Worm (Caenorhabditis elegans) whole organism, L3 larva: ENCODE measurements around the gene srgp-1.

Source experiments
- R02D3.7 ChIP-seq: fragments of 150-350 bp; optimal IDR thresholded peaks from 2 replicates; lab custom pipeline; 2014; ENCODE audit warnings: missing biosample characterization, missing genetic modification characterization
- ZK546.5 ChIP-seq: sonication (generic microtip); optimal IDR thresholded peaks from 2 replicates; lab custom pipeline; 2017; ENCODE audit warnings: missing biosample characterization, missing genetic modification characterization
- aly-2 ChIP-seq: fragments of 150-350 bp; optimal IDR thresholded peaks from 2 replicates; lab custom pipeline; 2014; ENCODE audit warnings: missing biosample characterization, missing genetic modification characterization
- ama-1 ChIP-seq: fragments of 150-350 bp; optimal IDR thresholded peaks from 2 replicates; lab custom pipeline; 2018
- ceh-16 ChIP-seq: sonication (generic microtip); optimal IDR thresholded peaks from 2 replicates; lab custom pipeline; 2017; ENCODE audit warnings: missing biosample characterization, missing genetic modification characterization
- ceh-28 ChIP-seq: fragments of 150-350 bp; optimal IDR thresholded peaks from 2 replicates; lab custom pipeline; 2014; ENCODE audit warnings: missing biosample characterization, missing genetic modification reagents, missing genetic modification characterization
- ceh-82 ChIP-seq: fragments of 150-350 bp; optimal IDR thresholded peaks from 2 replicates; lab custom pipeline; 2014; ENCODE audit warnings: missing biosample characterization, missing genetic modification characterization
- ceh-9 ChIP-seq: sonication (generic microtip); optimal IDR thresholded peaks from 2 replicates; lab custom pipeline; 2018; ENCODE audit warnings: missing biosample characterization, missing genetic modification characterization
- daf-12 ChIP-seq: fragments of 150-350 bp; optimal IDR thresholded peaks from 2 replicates; lab custom pipeline; 2014; ENCODE audit warnings: missing biosample characterization, missing genetic modification reagents, missing genetic modification characterization
- egl-27 ChIP-seq: sonication (generic microtip); optimal IDR thresholded peaks from 4 replicates; lab custom pipeline; 2017; ENCODE audit warnings: missing biosample characterization, missing genetic modification reagents, missing genetic modification characterization
- egl-5 ChIP-seq: fragments of 150-350 bp; optimal IDR thresholded peaks from 2 replicates; lab custom pipeline; 2017; ENCODE audit warnings: missing biosample characterization, missing genetic modification reagents, missing genetic modification characterization, inconsistent platforms
- elt-1 ChIP-seq: fragments of 150-350 bp; optimal IDR thresholded peaks from 2 replicates; lab custom pipeline; 2014; ENCODE audit warnings: missing biosample characterization, missing genetic modification characterization
- elt-2 ChIP-seq: sonication (generic microtip); optimal IDR thresholded peaks from 2 replicates; lab custom pipeline; 2016; ENCODE audit warnings: missing genetic modification reagents, mild to moderate bottlenecking, missing genetic modification characterization, missing compliant biosample characterization
- elt-3 ChIP-seq, 3 experiments: fragments of 150-350 bp in 1 of 3; sonication (generic microtip) in 2 of 3; optimal IDR thresholded peaks; 2 replicates in 2 of 3; 4 replicates in 1 of 3; lab custom pipeline; 2014 to 2017; ENCODE audit warnings: missing biosample characterization in 3 of 3, missing genetic modification characterization in 3 of 3
- eor-1 ChIP-seq, 2 experiments: fragments of 150-350 bp; optimal IDR thresholded peaks; 2 replicates each; lab custom pipeline; 2014 to 2018; ENCODE audit warnings: missing biosample characterization in 2 of 2, missing genetic modification characterization in 2 of 2
- fkh-10 ChIP-seq: sonication (generic microtip); optimal IDR thresholded peaks from 2 replicates; lab custom pipeline; 2017; ENCODE audit warnings: missing biosample characterization, missing genetic modification reagents, missing genetic modification characterization
- fkh-2 ChIP-seq: fragments of 150-350 bp; optimal IDR thresholded peaks from 2 replicates; lab custom pipeline; 2014; ENCODE audit warnings: missing biosample characterization, missing genetic modification reagents, missing genetic modification characterization
- fos-1 ChIP-seq: fragments of 150-350 bp; optimal IDR thresholded peaks from 2 replicates; lab custom pipeline; 2014; ENCODE audit warnings: missing biosample characterization, missing genetic modification characterization
- hmg-11 ChIP-seq: sonication (generic microtip); optimal IDR thresholded peaks from 2 replicates; lab custom pipeline; 2016; ENCODE audit warnings: missing genetic modification characterization, missing compliant biosample characterization
- jun-1 ChIP-seq: fragments of 150-350 bp; optimal IDR thresholded peaks from 2 replicates; lab custom pipeline; 2014; ENCODE audit warnings: missing biosample characterization, missing genetic modification reagents, missing genetic modification characterization
- lin-15B ChIP-seq: fragments of 150-350 bp; optimal IDR thresholded peaks from 2 replicates; lab custom pipeline; 2014; ENCODE audit warnings: missing biosample characterization, missing genetic modification characterization
- lin-39 ChIP-seq: fragments of 150-350 bp; optimal IDR thresholded peaks from 2 replicates; lab custom pipeline; 2018; ENCODE audit warnings: missing biosample characterization, missing genetic modification reagents, missing genetic modification characterization
- lsy-12 ChIP-seq: sonication (generic microtip); optimal IDR thresholded peaks from 2 replicates; lab custom pipeline; 2016; ENCODE audit warnings: mild to moderate bottlenecking, missing genetic modification characterization, missing compliant biosample characterization
- mdl-1 ChIP-seq: fragments of 150-350 bp; optimal IDR thresholded peaks from 2 replicates; lab custom pipeline; 2014; ENCODE audit warnings: missing biosample characterization, missing genetic modification characterization
- mml-1 ChIP-seq: fragments of 150-350 bp; sonication (generic microtip); optimal IDR thresholded peaks from 3 replicates; lab custom pipeline; 2014; ENCODE audit warnings: missing biosample characterization, missing genetic modification characterization
- nfya-1 ChIP-seq: sonication (generic microtip); optimal IDR thresholded peaks from 2 replicates; lab custom pipeline; 2017; ENCODE audit warnings: missing genetic modification characterization, mild to moderate bottlenecking, missing compliant biosample characterization, antibody characterized with exemption, moderate library complexity; ENCODE audit not compliant: insufficient read depth
- nhr-11 ChIP-seq: fragments of 150-350 bp; optimal IDR thresholded peaks from 2 replicates; lab custom pipeline; 2014; ENCODE audit warnings: missing biosample characterization, missing genetic modification characterization
- nhr-12 ChIP-seq: fragments of 150-350 bp; optimal IDR thresholded peaks from 2 replicates; lab custom pipeline; 2014; ENCODE audit warnings: missing biosample characterization, missing genetic modification characterization
- nhr-23 ChIP-seq: fragments of 150-350 bp; optimal IDR thresholded peaks from 2 replicates; lab custom pipeline; 2014; ENCODE audit warnings: missing biosample characterization, missing genetic modification reagents, missing genetic modification characterization
- nhr-237 ChIP-seq: fragments of 150-350 bp; optimal IDR thresholded peaks from 2 replicates; lab custom pipeline; 2014; ENCODE audit warnings: missing biosample characterization, missing genetic modification characterization
- nhr-25 ChIP-seq: sonication (generic microtip); optimal IDR thresholded peaks from 2 replicates; lab custom pipeline; 2017; ENCODE audit warnings: missing biosample characterization, missing genetic modification characterization
- nhr-28 ChIP-seq: fragments of 150-350 bp; optimal IDR thresholded peaks from 2 replicates; lab custom pipeline; 2014; ENCODE audit warnings: missing biosample characterization, missing genetic modification characterization
- nhr-43 ChIP-seq: sonication (generic microtip); optimal IDR thresholded peaks from 2 replicates; lab custom pipeline; 2016; ENCODE audit warnings: mild to moderate bottlenecking, missing genetic modification characterization, missing compliant biosample characterization; ENCODE audit not compliant: poor library complexity, severe bottlenecking
- nhr-67 ChIP-seq: fragments of 150-350 bp; optimal IDR thresholded peaks from 2 replicates; lab custom pipeline; 2014; ENCODE audit warnings: missing biosample characterization, missing genetic modification characterization
- nhr-76 ChIP-seq: fragments of 150-350 bp; sonication (generic microtip); optimal IDR thresholded peaks from 5 replicates; lab custom pipeline; 2014; ENCODE audit warnings: missing biosample characterization, missing genetic modification characterization
- nhr-77 ChIP-seq: fragments of 150-350 bp; optimal IDR thresholded peaks from 2 replicates; lab custom pipeline; 2014; ENCODE audit warnings: missing biosample characterization, missing genetic modification characterization
- pha-4 ChIP-seq: fragments of 150-350 bp; optimal IDR thresholded peaks from 2 replicates; lab custom pipeline; 2014; ENCODE audit warnings: missing biosample characterization, missing genetic modification reagents, missing genetic modification characterization
- pqm-1 ChIP-seq: fragments of 150-350 bp; optimal IDR thresholded peaks from 2 replicates; lab custom pipeline; 2017; ENCODE audit warnings: missing biosample characterization, missing genetic modification characterization, inconsistent platforms
- sea-2 ChIP-seq: fragments of 150-350 bp; sonication (generic microtip); optimal IDR thresholded peaks from 4 replicates; lab custom pipeline; 2014; ENCODE audit warnings: missing biosample characterization, missing genetic modification reagents, missing genetic modification characterization
- skn-1 ChIP-seq: fragments of 150-350 bp; optimal IDR thresholded peaks from 2 replicates; lab custom pipeline; 2014; ENCODE audit warnings: missing biosample characterization, missing genetic modification characterization
- snpc-4 ChIP-seq: fragments of 150-350 bp; optimal IDR thresholded peaks from 2 replicates; lab custom pipeline; 2014; ENCODE audit warnings: missing biosample characterization, missing genetic modification characterization
- tbx-2 ChIP-seq: sonication (generic microtip); optimal IDR thresholded peaks from 2 replicates; lab custom pipeline; 2016; ENCODE audit warnings: mild to moderate bottlenecking, missing genetic modification characterization, missing compliant biosample characterization
- unc-39 ChIP-seq: sonication (generic microtip); optimal IDR thresholded peaks from 4 replicates; lab custom pipeline; 2017; ENCODE audit warnings: missing biosample characterization, missing genetic modification characterization
- unc-62 ChIP-seq: fragments of 150-350 bp; sonication (generic microtip); optimal IDR thresholded peaks from 4 replicates; lab custom pipeline; 2014; ENCODE audit warnings: missing biosample characterization, missing genetic modification reagents, missing genetic modification characterization
- zag-1 ChIP-seq: fragments of 150-350 bp; optimal IDR thresholded peaks from 2 replicates; lab custom pipeline; 2014; ENCODE audit warnings: missing biosample characterization, missing genetic modification characterization
- ztf-11 ChIP-seq: fragments of 150-350 bp; optimal IDR thresholded peaks from 2 replicates; lab custom pipeline; 2014; ENCODE audit warnings: missing biosample characterization, missing genetic modification characterization
- ztf-4 ChIP-seq: fragments of 150-350 bp; optimal IDR thresholded peaks from 2 replicates; lab custom pipeline; 2014; ENCODE audit warnings: missing biosample characterization, missing genetic modification characterization

srgp-1 gene

ce11 chrIV:11523685-11524084, 46.6 kb upstream of the srgp-1 start:
- TF ChIP-seq nhr-43 (tag; lab: Kevin White, UChicago) = no peak
- TF ChIP-seq daf-12 = no peak
- TF ChIP-seq lin-15B (tag; lab: Kevin White, UChicago) = peak; percentile 8
- TF ChIP-seq unc-62 (GFP tag; lab: Kevin White, UChicago) = no peak
- TF ChIP-seq eor-1 (tag; optimal IDR thresholded peaks at IDR 0.05; lab: Kevin White, UChicago) = no peak
- no peak for TF ChIP-seq nhr-76 (tag; lab: Kevin White, UChicago)
- TF ChIP-seq R02D3.7 = no peak
- TF ChIP-seq nhr-237 (tag; lab: Kevin White, UChicago) = no peak

DNA sequence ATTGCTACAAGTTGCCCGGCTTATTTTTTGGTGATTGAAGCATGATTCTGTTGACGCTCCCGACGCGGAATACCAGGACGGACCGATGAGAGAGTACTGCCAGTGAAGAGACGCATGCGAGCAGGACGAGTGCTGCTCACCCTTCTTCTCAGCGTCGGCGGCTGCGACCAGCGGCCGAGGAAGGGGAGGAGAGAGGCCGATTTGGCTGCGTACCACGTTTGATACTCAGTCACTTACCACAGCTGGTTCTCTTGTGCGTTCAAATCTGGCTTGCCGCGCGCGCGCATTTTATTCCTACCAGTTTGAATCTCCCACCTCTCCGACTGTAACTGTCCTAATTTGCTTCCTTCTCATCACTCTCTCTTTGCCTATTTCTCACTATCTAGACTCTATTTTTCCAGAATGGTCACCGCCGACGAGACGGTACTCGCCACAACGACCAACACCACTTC, 46.0 kb upstream of the srgp-1 start, which contains the start of gene mep-1:
Gene mep-1 (plus strand): TSS at position 402 of the 452 bp plus-strand sequence.
- TF ChIP-seq zag-1 (tag; lab: Kevin White, UChicago) (no peak), nhr-12 (tag; lab: Kevin White, UChicago) (no peak), mml-1 (tag; lab: Kevin White, UChicago) (no peak), tbx-2 (tag; lab: Kevin White, UChicago) (peak; percentile 11), pqm-1 (tag; lab: Kevin White, UChicago) (no peak), fos-1 (tag; lab: Kevin White, UChicago) (no peak), pha-4 (tag; lab: Kevin White, UChicago) (peak; percentile 31), R02D3.7 (peak; percentile 57), sea-2 (no peak), unc-62 (GFP tag; lab: Kevin White, UChicago) (no peak), elt-3 (tag; optimal IDR thresholded peaks at IDR 0.05; lab: Kevin White, UChicago) (no peak), nhr-28 (tag; lab: Kevin White, UChicago) (no peak), lsy-12 (tag; lab: Kevin White, UChicago) (peak; percentile 32), ztf-11 (tag; lab: Kevin White, UChicago) (no peak), nhr-25 (tag; lab: Kevin White, UChicago) (peak; percentile 76), ama-1 (peak; percentile 69), nhr-11 (peak; percentile 37), egl-5 (tag; lab: Kevin White, UChicago) (no peak), fkh-10 (GFP tag; lab: Kevin White, UChicago) (peak; percentile 54), ceh-9 (no peak), nhr-67 (tag; lab: Kevin White, UChicago) (no peak), elt-1 (no peak), nhr-76 (tag; lab: Kevin White, UChicago) (no peak), aly-2 (tag; lab: Kevin White, UChicago) (no peak), jun-1 (tag; lab: Kevin White, UChicago) (peak; percentile 23), ceh-16 (tag; lab: Kevin White, UChicago) (no peak), mdl-1 (tag; lab: Kevin White, UChicago) (no peak), unc-39 (tag; lab: Kevin White, UChicago) (no peak), daf-12 (no peak), snpc-4 (tag; lab: Kevin White, UChicago) (peak; percentile 77), nhr-43 (tag; lab: Kevin White, UChicago) (peak; percentile 38), hmg-11 (peak; percentile 78), skn-1 (peak; percentile 35), lin-15B (tag; lab: Kevin White, UChicago) (peak; percentile 68), elt-2 (tag; lab: Kevin White, UChicago) (peak; percentile 33), lin-39 (tag; lab: Kevin White, UChicago) (peak; percentile 95), ZK546.5 (tag; lab: Kevin White, UChicago) (no peak), ztf-4 (tag; lab: Kevin White, UChicago) (no peak), eor-1 (tag; optimal IDR thresholded peaks at IDR 0.05; lab: Kevin White, UChicago) (no peak), ceh-28 (tag; lab: Kevin White, UChicago) (no peak), ceh-82 (tag; lab: Kevin White, UChicago) (no peak), nfya-1 (peak; percentile 77), fkh-2 (tag; lab: Kevin White, UChicago) (no peak), nhr-77 (no peak), egl-27 (no peak), nhr-23 (peak; percentile 55), nhr-237 (tag; lab: Kevin White, UChicago) (no peak)
- TF ChIP-seq, all 47 proteins: peak for 18
